Fruit fly (Drosophila melanogaster) whole organism, embryonic: ENCODE results near the gene Neu2.

Source experiments
- ATbp ChIP-seq: fragments of 200-800 bp; sonication (Bioruptor generic); optimal IDR thresholded peaks from 2 replicates; lab custom pipeline; 2017; ENCODE audit warnings: missing biosample characterization, mild to moderate bottlenecking, missing genetic modification characterization, missing genetic modification reagents
- Ada2b ChIP-seq: fragments of 200-800 bp; sonication (Bioruptor generic); IDR thresholded peaks from 2 replicates; pipeline ENCODE4 v1.3.6; 2022; ENCODE audit warnings: missing biosample characterization, missing genetic modification characterization
- Awh ChIP-seq: fragments of 200-800 bp; sonication (Bioruptor generic); IDR thresholded peaks from 2 replicates; pipeline ENCODE4, ENCODE4 v1.3.6; 2022; ENCODE audit warnings: missing biosample characterization, missing genetic modification characterization
- B-H1 ChIP-seq: fragments of 200-800 bp; sonication (Bioruptor generic); IDR thresholded peaks from 3 replicates; pipeline ENCODE4 v1.3.6; 2022; ENCODE audit warnings: missing biosample characterization, missing genetic modification characterization
- CG10267 ChIP-seq: fragments of 200-800 bp; sonication (Bioruptor generic); optimal IDR thresholded peaks from 2 replicates; lab custom pipeline; 2018; ENCODE audit warnings: missing biosample characterization, mild to moderate bottlenecking, missing genetic modification characterization, moderate library complexity
- CG10274 ChIP-seq: fragments of 200-800 bp; sonication (Bioruptor generic); optimal IDR thresholded peaks from 3 replicates; lab custom pipeline; 2017; ENCODE audit warnings: missing biosample characterization, mild to moderate bottlenecking, missing genetic modification characterization
- CG11723 ChIP-seq: fragments of 200-800 bp; sonication (Bioruptor generic); optimal IDR thresholded peaks from 2 replicates; lab custom pipeline; 2017; ENCODE audit warnings: missing biosample characterization, mild to moderate bottlenecking, missing genetic modification characterization
- CG12659 ChIP-seq: fragments of 200-800 bp; sonication (Bioruptor generic); optimal IDR thresholded peaks from 3 replicates; lab custom pipeline; 2017; ENCODE audit warnings: mild to moderate bottlenecking, missing biosample characterization, missing genetic modification reagents, missing genetic modification characterization
- CG1602 ChIP-seq: fragments of 200-800 bp; sonication (Bioruptor generic); optimal IDR thresholded peaks from 3 replicates; lab custom pipeline; 2016; ENCODE audit warnings: missing biosample characterization, missing genetic modification characterization
- CG16779 ChIP-seq: fragments of 200-800 bp; sonication (Bioruptor generic); IDR thresholded peaks from 2 replicates; pipeline ENCODE4 v1.3.6; 2022; ENCODE audit warnings: missing biosample characterization, missing genetic modification characterization
- CG17802 ChIP-seq: fragments of 200-800 bp; sonication (Bioruptor generic); optimal IDR thresholded peaks from 2 replicates; lab custom pipeline; 2018; ENCODE audit warnings: missing biosample characterization, mild to moderate bottlenecking, missing genetic modification characterization, moderate library complexity
- CG1832 ChIP-seq: fragments of 200-800 bp; sonication (Bioruptor generic); optimal IDR thresholded peaks from 2 replicates; lab custom pipeline; 2017; ENCODE audit warnings: missing biosample characterization, mild to moderate bottlenecking, missing genetic modification characterization, inconsistent platforms
- CG2875 ChIP-seq: fragments of 200-800 bp; sonication (Bioruptor generic); optimal IDR thresholded peaks from 2 replicates; lab custom pipeline; 2017; ENCODE audit warnings: missing biosample characterization, mild to moderate bottlenecking, missing genetic modification characterization, missing genetic modification reagents
- CG30403 ChIP-seq: fragments of 200-800 bp; sonication (Bioruptor generic); optimal IDR thresholded peaks from 3 replicates; lab custom pipeline; 2016; ENCODE audit warnings: missing biosample characterization, missing genetic modification characterization
- CG31441 ChIP-seq: fragments of 200-800 bp; sonication (Bioruptor generic); IDR thresholded peaks from 2 replicates; pipeline ENCODE4 v1.3.6; 2022; ENCODE audit warnings: missing biosample characterization, missing genetic modification characterization
- CG3838 ChIP-seq: fragments of 200-800 bp; sonication (Bioruptor generic); optimal IDR thresholded peaks from 3 replicates; lab custom pipeline; 2016; ENCODE audit warnings: missing biosample characterization, missing genetic modification characterization
- CG4328 ChIP-seq: fragments of 200-800 bp; sonication (Bioruptor generic); optimal IDR thresholded peaks from 3 replicates; lab custom pipeline; 2017; ENCODE audit warnings: missing biosample characterization, missing genetic modification reagents, missing genetic modification characterization
- CG4707 ChIP-seq: fragments of 200-800 bp; sonication (Bioruptor generic); optimal IDR thresholded peaks from 2 replicates; lab custom pipeline; 2018; ENCODE audit warnings: missing biosample characterization, mild to moderate bottlenecking, missing genetic modification characterization, moderate library complexity
- CG4730 ChIP-seq: fragments of 200-800 bp; sonication (Bioruptor generic); IDR thresholded peaks from 2 replicates; pipeline ENCODE4 v1.3.6; 2022; ENCODE audit warnings: missing biosample characterization, missing genetic modification characterization
- CG6765 ChIP-seq: fragments of 200-800 bp; sonication (Bioruptor generic); optimal IDR thresholded peaks from 3 replicates; lab custom pipeline; 2017; ENCODE audit warnings: missing biosample characterization, mild to moderate bottlenecking, missing genetic modification characterization
- CG8281 ChIP-seq: fragments of 200-800 bp; sonication (Bioruptor generic); optimal IDR thresholded peaks from 2 replicates; lab custom pipeline; 2018; ENCODE audit warnings: missing biosample characterization, mild to moderate bottlenecking, missing genetic modification characterization, moderate library complexity
- CG9215 ChIP-seq: fragments of 200-800 bp; sonication (Bioruptor generic); IDR thresholded peaks from 2 replicates; pipeline ENCODE4 v1.3.6; 2022; ENCODE audit warnings: missing biosample characterization, missing genetic modification characterization
- CG9727 ChIP-seq: fragments of 200-800 bp; sonication (Bioruptor generic); optimal IDR thresholded peaks from 3 replicates; lab custom pipeline; 2017; ENCODE audit warnings: missing biosample characterization, mild to moderate bottlenecking, missing genetic modification characterization
- Chrac-16 ChIP-seq: fragments of 200-800 bp; sonication (Bioruptor generic); optimal IDR thresholded peaks from 3 replicates; lab custom pipeline; 2016; ENCODE audit warnings: missing biosample characterization, missing genetic modification characterization
- Dip2 ChIP-seq: fragments of 200-800 bp; sonication (Bioruptor generic); IDR thresholded peaks from 2 replicates; pipeline ENCODE4 v1.3.6; 2022; ENCODE audit warnings: missing biosample characterization, missing genetic modification characterization
- HLHmδ ChIP-seq: fragments of 200-800 bp; sonication (Bioruptor generic); optimal IDR thresholded peaks from 2 replicates; lab custom pipeline; 2018; ENCODE audit warnings: missing biosample characterization, mild to moderate bottlenecking, missing genetic modification characterization, moderate library complexity
- Mes4 ChIP-seq: fragments of 200-800 bp; sonication (Bioruptor generic); optimal IDR thresholded peaks from 2 replicates; lab custom pipeline; 2016; ENCODE audit warnings: missing biosample characterization, missing genetic modification characterization
- Nf-YB ChIP-seq: fragments of 200-800 bp; sonication (Bioruptor generic); optimal IDR thresholded peaks from 3 replicates; lab custom pipeline; 2019; ENCODE audit warnings: missing biosample characterization, mild to moderate bottlenecking, missing genetic modification characterization, moderate library complexity
- Oaz ChIP-seq: fragments of 200-800 bp; sonication (Bioruptor generic); IDR thresholded peaks from 2 replicates; pipeline ENCODE4 v1.3.6; 2022; ENCODE audit warnings: missing biosample characterization, missing genetic modification characterization
- Ravus ChIP-seq: fragments of 200-800 bp; sonication (Bioruptor generic); IDR thresholded peaks from 2 replicates; pipeline ENCODE4 v1.3.6; 2022; ENCODE audit warnings: missing biosample characterization, missing genetic modification characterization
- Rfx ChIP-seq: fragments of 200-800 bp; sonication (Bioruptor generic); IDR thresholded peaks from 2 replicates; pipeline ENCODE4 v1.3.6; 2022; ENCODE audit warnings: missing biosample characterization, missing genetic modification characterization
- Sox100B ChIP-seq: fragments of 200-800 bp; sonication (Bioruptor generic); optimal IDR thresholded peaks from 3 replicates; lab custom pipeline; 2018; ENCODE audit warnings: missing biosample characterization, mild to moderate bottlenecking, missing genetic modification characterization
- Sry-β ChIP-seq: fragments of 200-800 bp; sonication (Bioruptor generic); optimal IDR thresholded peaks from 2 replicates; lab custom pipeline; 2018; ENCODE audit warnings: missing biosample characterization, mild to moderate bottlenecking, missing genetic modification characterization, moderate library complexity
- ase ChIP-seq: fragments of 200-800 bp; sonication (Bioruptor generic); IDR thresholded peaks from 3 replicates; pipeline ENCODE4 v1.3.6; 2022; ENCODE audit warnings: missing biosample characterization, missing genetic modification characterization
- cas ChIP-seq: fragments of 200-800 bp; sonication (Bioruptor generic); IDR thresholded peaks from 2 replicates; pipeline ENCODE4 v1.3.6; 2022; ENCODE audit warnings: missing biosample characterization, missing genetic modification characterization
- fd64A ChIP-seq: fragments of 200-800 bp; sonication (Bioruptor generic); optimal IDR thresholded peaks from 3 replicates; lab custom pipeline; 2018; ENCODE audit warnings: missing biosample characterization, mild to moderate bottlenecking, missing genetic modification characterization
- hb ChIP-seq: fragments of 200-800 bp; sonication (Bioruptor generic); IDR thresholded peaks from 3 replicates; pipeline ENCODE4 v1.3.6; 2022; ENCODE audit warnings: missing biosample characterization, missing genetic modification characterization; ENCODE audit not compliant: partially characterized antibody
- ind ChIP-seq: fragments of 200-800 bp; sonication (Bioruptor generic); optimal IDR thresholded peaks from 3 replicates; lab custom pipeline; 2016; ENCODE audit warnings: missing biosample characterization, missing genetic modification characterization
- kni ChIP-seq: fragments of 200-800 bp; sonication (Bioruptor generic); optimal IDR thresholded peaks from 3 replicates; lab custom pipeline; 2017; ENCODE audit warnings: mild to moderate bottlenecking, missing biosample characterization, missing genetic modification reagents, missing genetic modification characterization
- mld ChIP-seq: fragments of 200-800 bp; sonication (Bioruptor generic); IDR thresholded peaks from 3 replicates; pipeline ENCODE4 v1.3.6; 2022; ENCODE audit warnings: missing biosample characterization, missing genetic modification characterization; ENCODE audit not compliant: partially characterized antibody
- repo ChIP-seq: fragments of 200-800 bp; sonication (Bioruptor generic); optimal IDR thresholded peaks from 2 replicates; lab custom pipeline; 2016; ENCODE audit warnings: missing biosample characterization, missing genetic modification characterization
- sd ChIP-seq: fragments of 200-800 bp; sonication (Bioruptor generic); optimal IDR thresholded peaks from 3 replicates; lab custom pipeline; 2018; ENCODE audit warnings: missing biosample characterization, mild to moderate bottlenecking, missing genetic modification characterization, moderate library complexity
- sim ChIP-seq: fragments of 200-800 bp; sonication (Bioruptor generic); IDR thresholded peaks from 2 replicates; pipeline ENCODE4 v1.3.6; 2022; ENCODE audit warnings: missing biosample characterization, missing genetic modification characterization
- so ChIP-seq: fragments of 200-800 bp; sonication (Bioruptor generic); IDR thresholded peaks from 3 replicates; pipeline ENCODE4 v1.3.6; 2022; ENCODE audit warnings: missing biosample characterization, missing genetic modification characterization
- stc ChIP-seq: fragments of 200-800 bp; sonication (Bioruptor generic); IDR thresholded peaks from 2 replicates; pipeline ENCODE4 v1.3.6; 2022; ENCODE audit warnings: missing biosample characterization, missing genetic modification characterization
- tgo ChIP-seq: fragments of 200-800 bp; sonication (Bioruptor generic); IDR thresholded peaks from 3 replicates; pipeline ENCODE4 v1.3.6; 2022; ENCODE audit warnings: missing biosample characterization, missing genetic modification characterization
- tup ChIP-seq: fragments of 200-800 bp; sonication (Bioruptor generic); optimal IDR thresholded peaks from 2 replicates; lab custom pipeline; 2016; ENCODE audit warnings: missing biosample characterization, mild to moderate bottlenecking, missing genetic modification characterization, moderate library complexity
- wek ChIP-seq: fragments of 200-800 bp; sonication (Bioruptor generic); optimal IDR thresholded peaks from 3 replicates; lab custom pipeline; 2018; ENCODE audit warnings: missing biosample characterization, mild to moderate bottlenecking, missing genetic modification characterization, moderate library complexity
- zen ChIP-seq: fragments of 200-800 bp; sonication (Bioruptor generic); optimal IDR thresholded peaks from 3 replicates; lab custom pipeline; 2018; ENCODE audit warnings: missing biosample characterization, mild to moderate bottlenecking, missing genetic modification characterization, moderate library complexity

Neu2 gene

dm6 chr3L:21496865-21497634 lies 6.7 kb upstream of the Neu2 start, which contains the start of gene Hr78 (continued):
- TF ChIP-seq tgo: peak; percentile 60; the same call in 2 of the 3 replicates
- peak; percentile 19 for TF ChIP-seq CG3838 (GFP tag; lab: Kevin White, UChicago)
- no peak for TF ChIP-seq Dip2
- TF ChIP-seq CG30403: peak; percentile 55
- TF ChIP-seq B-H1 (GFP tag; lab: Robert Waterston, UW): no peak; the same call in 2 of the 3 replicates
- no peak for TF ChIP-seq CG17802 (tag; lab: Kevin White, UChicago)
- no peak; the same call in 2 of the 3 replicates for TF ChIP-seq ase (GFP tag; lab: Robert Waterston, UW)
- peak; percentile 79 for TF ChIP-seq ATbp (GFP tag; lab: Kevin White, UChicago)
- peak; percentile 62 for TF ChIP-seq CG8281 (tag; lab: Kevin White, UChicago)
- TF ChIP-seq so (GFP tag; lab: Robert Waterston, UW): 0 out of 3 replicates have a peak, but pooled peaks have one; percentile 54
- TF ChIP-seq stc (GFP tag; lab: Robert Waterston, UW): peak; percentile 62
- peak; percentile 83 for TF ChIP-seq CG9727
- TF ChIP-seq repo (GFP tag; lab: Kevin White, UChicago): no peak
- no peak for TF ChIP-seq tup (GFP tag; lab: Kevin White, UChicago)
- peak; percentile 82 for TF ChIP-seq CG10267 (tag; lab: Kevin White, UChicago)
- TF ChIP-seq zen (tag; lab: Kevin White, UChicago): peak; percentile 65
- TF ChIP-seq Sox100B (GFP tag; lab: Kevin White, UChicago): peak; percentile 90
- peak; percentile 91 for TF ChIP-seq CG12659 (GFP tag; lab: Kevin White, UChicago)
- peak; percentile 63 for TF ChIP-seq CG11723 (GFP tag; lab: Kevin White, UChicago)
- peak; percentile 14 for TF ChIP-seq fd64A (GFP tag; lab: Kevin White, UChicago)
- no peak for TF ChIP-seq Oaz (GFP tag; lab: Robert Waterston, UW)
- no peak; the same call in 1 of the 2 replicates for TF ChIP-seq Ravus (GFP tag; lab: Robert Waterston, UW)
- peak; percentile 44 for TF ChIP-seq CG4707 (GFP tag; lab: Kevin White, UChicago)
- TF ChIP-seq Chrac-16: peak; percentile 58
- TF ChIP-seq Ada2b (GFP tag; lab: Robert Waterston, UW): peak; percentile 63
- TF ChIP-seq ind (GFP tag; lab: Kevin White, UChicago): peak; percentile 77
- peak; percentile 90 for TF ChIP-seq CG6765 (GFP tag; lab: Kevin White, UChicago)
- TF ChIP-seq CG4730 (GFP tag; lab: Robert Waterston, UW): no peak
- TF ChIP-seq hb (GFP tag; lab: Robert Waterston, UW): no peak
- no peak for TF ChIP-seq cas (GFP tag; lab: Robert Waterston, UW)
- no peak for TF ChIP-seq HLHmδ (GFP tag; lab: Kevin White, UChicago)
- TF ChIP-seq CG10274 (GFP tag; lab: Kevin White, UChicago): peak; percentile 22
- TF ChIP-seq CG9215 (GFP tag; lab: Robert Waterston, UW): peak; percentile 28; the same call in 1 of the 2 replicates
- TF ChIP-seq CG31441: peak; percentile 89
- TF ChIP-seq CG1832 (GFP tag; lab: Kevin White, UChicago): no peak
- peak; percentile 3 for TF ChIP-seq kni (GFP tag; lab: Kevin White, UChicago)
- TF ChIP-seq Mes4: no peak
- TF ChIP-seq CG4328: peak; percentile 77
- peak; percentile 83 for TF ChIP-seq sd (tag; lab: Kevin White, UChicago)
- peak; percentile 69 for TF ChIP-seq Nf-YB (GFP tag; lab: Kevin White, UChicago)
- no peak for TF ChIP-seq CG16779
- no peak for TF ChIP-seq mld (GFP tag; lab: Robert Waterston, UW)
- no peak for TF ChIP-seq wek (GFP tag; lab: Kevin White, UChicago)
- TF ChIP-seq sim (GFP tag; lab: Robert Waterston, UW): no peak
- peak; percentile 73 for TF ChIP-seq CG2875 (GFP tag; lab: Kevin White, UChicago)
- peak; percentile 56 for TF ChIP-seq CG1602 (GFP tag; lab: Kevin White, UChicago)
- TF ChIP-seq Sry-β (GFP tag; lab: Kevin White, UChicago): no peak
- TF ChIP-seq Rfx (GFP tag; lab: Robert Waterston, UW): peak; percentile 72
- TF ChIP-seq Awh: peak; percentile 56; the same call in 1 of the 2 replicates
